In genomic region chrV:13787948-13788681, ce11 we compare ENCODE assay signal across 3 worm cellular contexts.
A peak's percentile ranks its signal among the peaks of the same experiment; 100 is the strongest.
TF ChIP-seq lines count a peak whose summit lies in the region.

No protein-coding gene starts in this region.

TF ChIP-seq in whole organism, L1 larva, 84 proteins besides CTCF, POLR2A, EP300 and RAD21 (continued from another document and continues in another):
- peak; percentile 31 for TF ChIP-seq lir-3 (tag; optimal IDR thresholded peaks at IDR 0.05; lab: Kevin White, UChicago; ENCODE audit: poor library complexity)
- TF ChIP-seq ztf-11 (tag; optimal IDR thresholded peaks at IDR 0.05; lab: Kevin White, UChicago), result no peak
- peak in 1 of 6 experiments; percentile 15 for TF ChIP-seq elt-3 (tag; optimal IDR thresholded peaks at IDR 0.05; lab: Kevin White, UChicago)
- no peak for TF ChIP-seq nhr-11 (tag; optimal IDR thresholded peaks at IDR 0.05; lab: Kevin White, UChicago)
- peak; percentile 23 for TF ChIP-seq elt-2 (tag; optimal IDR thresholded peaks at IDR 0.05; lab: Kevin White, UChicago)
- TF ChIP-seq ceh-90 (tag; optimal IDR thresholded peaks at IDR 0.05; lab: Kevin White, UChicago), result no peak
- no peak for TF ChIP-seq lin-39 (tag; optimal IDR thresholded peaks at IDR 0.05; lab: Kevin White, UChicago)
- no peak for TF ChIP-seq ets-5 (GFP tag; IDR thresholded peaks at IDR 0.05; lab: Robert Waterston, UW)
- peak; percentile 75 for TF ChIP-seq lin-14 (GFP tag; optimal IDR thresholded peaks at IDR 0.05; lab: Kevin White, UChicago)
- TF ChIP-seq ceh-8 (GFP tag; optimal IDR thresholded peaks at IDR 0.05; lab: Kevin White, UChicago), result no peak
- TF ChIP-seq sptf-1 (tag; optimal IDR thresholded peaks at IDR 0.05; lab: Kevin White, UChicago), result no peak
- no peak for TF ChIP-seq unc-98 (GFP tag; IDR thresholded peaks at IDR 0.05; lab: Robert Waterston, UW)
- TF ChIP-seq unc-130 (tag; optimal IDR thresholded peaks at IDR 0.05; lab: Kevin White, UChicago), result peak; percentile 24
- TF ChIP-seq nhr-28 (tag; optimal IDR thresholded peaks at IDR 0.05; lab: Kevin White, UChicago), result no peak
- peak in 1 of 2 experiments; percentile 57 for TF ChIP-seq lsy-2 (tag; optimal IDR thresholded peaks at IDR 0.05; lab: Kevin White, UChicago)
- peak; percentile 54 for TF ChIP-seq rnt-1 (tag; optimal IDR thresholded peaks at IDR 0.05; lab: Kevin White, UChicago)
- TF ChIP-seq C34B4.2 (tag; optimal IDR thresholded peaks at IDR 0.05; lab: Kevin White, UChicago), result no peak
- peak; percentile 67 for TF ChIP-seq snu-23 (GFP tag; optimal IDR thresholded peaks at IDR 0.05; lab: Kevin White, UChicago)
- no peak for TF ChIP-seq egl-13 (tag; optimal IDR thresholded peaks at IDR 0.05; lab: Kevin White, UChicago)
- TF ChIP-seq unc-62 (GFP tag; optimal IDR thresholded peaks at IDR 0.05; lab: Kevin White, UChicago), result no peak
- TF ChIP-seq fkh-8 (tag; optimal IDR thresholded peaks at IDR 0.05; lab: Kevin White, UChicago), result no peak
- TF ChIP-seq fkh-10 (GFP tag; optimal IDR thresholded peaks at IDR 0.05; lab: Kevin White, UChicago), result no peak
- no peak for TF ChIP-seq Y116A8C.19 (tag; optimal IDR thresholded peaks at IDR 0.05; lab: Kevin White, UChicago; ENCODE audit: borderline replicate concordance)
- TF ChIP-seq mep-1 (tag; optimal IDR thresholded peaks at IDR 0.05; lab: Kevin White, UChicago), result peak; percentile 51
- TF ChIP-seq lin-35 (GFP tag; optimal IDR thresholded peaks at IDR 0.05; lab: Kevin White, UChicago), result peak in 1 of 2 experiments; percentile 34
- TF ChIP-seq jun-1 (tag; optimal IDR thresholded peaks at IDR 0.05; lab: Kevin White, UChicago), result no peak
- no peak for TF ChIP-seq lin-13 (GFP tag; optimal IDR thresholded peaks at IDR 0.05; lab: Kevin White, UChicago)
- no peak for TF ChIP-seq ces-1 (GFP tag; optimal IDR thresholded peaks at IDR 0.05; lab: Kevin White, UChicago)
- TF ChIP-seq ztf-4 (tag; optimal IDR thresholded peaks at IDR 0.05; lab: Kevin White, UChicago), result peak; percentile 57
- TF ChIP-seq zip-4 (GFP tag; optimal IDR thresholded peaks at IDR 0.05; lab: Kevin White, UChicago), result no peak
- no peak for TF ChIP-seq alr-1 (tag; optimal IDR thresholded peaks at IDR 0.05; lab: Kevin White, UChicago; ENCODE audit: borderline replicate concordance)
- no peak for TF ChIP-seq F16B12.6 (tag; optimal IDR thresholded peaks at IDR 0.05; lab: Kevin White, UChicago)
- no peak for TF ChIP-seq ceh-63 (GFP tag; optimal IDR thresholded peaks at IDR 0.05; lab: Kevin White, UChicago)
- TF ChIP-seq dpl-1 (GFP tag; optimal IDR thresholded peaks at IDR 0.05; lab: Kevin White, UChicago), result peak in 1 of 3 experiments; percentile 48
- TF ChIP-seq skn-1 (tag; optimal IDR thresholded peaks at IDR 0.05; lab: Kevin White, UChicago), result no peak
- no peak for TF ChIP-seq isw-1 (GFP tag; IDR thresholded peaks at IDR 0.05; lab: Robert Waterston, UW)
- no peak for TF ChIP-seq sox-4 (tag; optimal IDR thresholded peaks at IDR 0.05; lab: Kevin White, UChicago)
- no peak for TF ChIP-seq xbp-1 (tag; optimal IDR thresholded peaks at IDR 0.05; lab: Kevin White, UChicago)
- no peak for TF ChIP-seq efl-3 (GFP tag; optimal IDR thresholded peaks at IDR 0.05; lab: Kevin White, UChicago)
- TF ChIP-seq fkh-4 (tag; optimal IDR thresholded peaks at IDR 0.05; lab: Kevin White, UChicago; ENCODE audit: borderline replicate concordance), result no peak
- peak in 1 of 3 experiments; percentile 2 for TF ChIP-seq ceh-82 (tag; optimal IDR thresholded peaks at IDR 0.05; lab: Kevin White, UChicago)
- TF ChIP-seq ceh-88 (GFP tag; IDR thresholded peaks at IDR 0.05; lab: Robert Waterston, UW), result no peak
- peak; percentile 26 for TF ChIP-seq C16A3.4 (tag; optimal IDR thresholded peaks at IDR 0.05; lab: Kevin White, UChicago)
- TF ChIP-seq pax-3 (tag; optimal IDR thresholded peaks at IDR 0.05; lab: Kevin White, UChicago), result no peak

TF ChIP-seq in whole organism, L3 larva, 47 proteins besides CTCF, POLR2A, EP300 and RAD21 (continued from another document):
- no peak for TF ChIP-seq unc-62 (GFP tag; optimal IDR thresholded peaks at IDR 0.05; lab: Kevin White, UChicago)
- TF ChIP-seq R02D3.7 (tag; optimal IDR thresholded peaks at IDR 0.05; lab: Kevin White, UChicago), result no peak
- TF ChIP-seq ceh-82 (tag; optimal IDR thresholded peaks at IDR 0.05; lab: Kevin White, UChicago), result no peak
- no peak for TF ChIP-seq lsy-12 (tag; optimal IDR thresholded peaks at IDR 0.05; lab: Kevin White, UChicago)
- no peak for TF ChIP-seq ceh-28 (tag; optimal IDR thresholded peaks at IDR 0.05; lab: Kevin White, UChicago)
- no peak for TF ChIP-seq lin-39 (tag; optimal IDR thresholded peaks at IDR 0.05; lab: Kevin White, UChicago)
- no peak for TF ChIP-seq egl-27 (tag; optimal IDR thresholded peaks at IDR 0.05; lab: Kevin White, UChicago)
- peak; percentile 62 for TF ChIP-seq elt-2 (tag; optimal IDR thresholded peaks at IDR 0.05; lab: Kevin White, UChicago)
- no peak for TF ChIP-seq elt-1 (tag; optimal IDR thresholded peaks at IDR 0.05; lab: Kevin White, UChicago)
- no peak for TF ChIP-seq aly-2 (tag; optimal IDR thresholded peaks at IDR 0.05; lab: Kevin White, UChicago)
- TF ChIP-seq nhr-77 (tag; optimal IDR thresholded peaks at IDR 0.05; lab: Kevin White, UChicago), result no peak
- TF ChIP-seq ama-1 (optimal IDR thresholded peaks at IDR 0.05; lab: Kevin White, UChicago), result no peak
- TF ChIP-seq elt-3 (tag; optimal IDR thresholded peaks at IDR 0.05; lab: Kevin White, UChicago), result no peak
- no peak for TF ChIP-seq unc-39 (tag; optimal IDR thresholded peaks at IDR 0.05; lab: Kevin White, UChicago)
- TF ChIP-seq sea-2 (GFP tag; optimal IDR thresholded peaks at IDR 0.05; lab: Kevin White, UChicago), result no peak
- TF ChIP-seq nhr-237 (tag; optimal IDR thresholded peaks at IDR 0.05; lab: Kevin White, UChicago), result no peak
- no peak for TF ChIP-seq tbx-2 (tag; optimal IDR thresholded peaks at IDR 0.05; lab: Kevin White, UChicago)
- no peak for TF ChIP-seq ztf-4 (tag; optimal IDR thresholded peaks at IDR 0.05; lab: Kevin White, UChicago)
- peak; percentile 69 for TF ChIP-seq nhr-25 (tag; optimal IDR thresholded peaks at IDR 0.05; lab: Kevin White, UChicago)

TF ChIP-seq in whole organism, L4 larva, 104 proteins besides CTCF, POLR2A, EP300 and RAD21 (continued from another document):
- TF ChIP-seq aly-2 (tag; optimal IDR thresholded peaks at IDR 0.05; lab: Kevin White, UChicago), result no peak
- no peak for TF ChIP-seq dpl-1 (GFP tag; optimal IDR thresholded peaks at IDR 0.05; lab: Kevin White, UChicago)
- 0 out of 2 replicates have a peak, but pooled peaks have one; percentile 14 for TF ChIP-seq arid-1 (GFP tag; conservative IDR thresholded peaks at IDR 0.05; lab: Robert Waterston, UW)
- TF ChIP-seq hlh-30 (tag; optimal IDR thresholded peaks at IDR 0.05; lab: Kevin White, UChicago; ENCODE audit: insufficient read depth), result peak; percentile 82
- no peak for TF ChIP-seq dmd-8 (GFP tag; IDR thresholded peaks at IDR 0.05; lab: Robert Waterston, UW)
- no peak for TF ChIP-seq T26A8.4 (GFP tag; IDR thresholded peaks at IDR 0.05; lab: Robert Waterston, UW)
